Fruit fly (Drosophila melanogaster): ENCODE results near the gene MED30.

The MED30 gene

dm6 chr3L:634319-635015 is 19.4 kb downstream of the MED30 start (continued):
- peak; percentile 94 for TF ChIP-seq Awh (GFP tag; IDR thresholded peaks at IDR 0.05)
- peak; percentile 64; the same call in 1 of the 2 replicates for TF ChIP-seq gsb (GFP tag; IDR thresholded peaks at IDR 0.05)
- TF ChIP-seq GATAe (GFP tag; conservative IDR thresholded peaks at IDR 0.05): no peak
- TF ChIP-seq zfh1 (GFP tag; IDR thresholded peaks at IDR 0.05): peak; percentile 95
- TF ChIP-seq CG6175 (GFP tag; IDR thresholded peaks at IDR 0.05): peak; percentile 75; the same call in 2 of the 3 replicates
- TF ChIP-seq Adf1 (GFP tag; IDR thresholded peaks at IDR 0.05): peak; percentile 7; the same call in 1 of the 2 replicates
- TF ChIP-seq Nf-YC (tag; optimal IDR thresholded peaks at IDR 0.05): peak; percentile 26
- peak; percentile 91 for TF ChIP-seq stc (GFP tag; IDR thresholded peaks at IDR 0.05)
- peak; percentile 94 for TF ChIP-seq gsb-n (tag; optimal IDR thresholded peaks at IDR 0.05)
- TF ChIP-seq pnt (GFP tag; optimal IDR thresholded peaks at IDR 0.05): peak; percentile 94
- peak; percentile 57 for TF ChIP-seq Jarid2 (GFP tag; optimal IDR thresholded peaks at IDR 0.05)
- TF ChIP-seq CG12071 (GFP tag; optimal IDR thresholded peaks at IDR 0.05): peak; percentile 84
- TF ChIP-seq peb (GFP tag; IDR thresholded peaks at IDR 0.05): peak; percentile 85
- TF ChIP-seq esg (GFP tag; conservative IDR thresholded peaks at IDR 0.05): peak; percentile 88
- TF ChIP-seq sr (GFP tag; IDR thresholded peaks at IDR 0.05): peak; percentile 87
- peak; percentile 84 for TF ChIP-seq CG11093 (GFP tag; IDR thresholded peaks at IDR 0.05)
- TF ChIP-seq CG9609 (GFP tag; optimal IDR thresholded peaks at IDR 0.05): peak; percentile 95
- peak; percentile 81 for TF ChIP-seq CG4282 (GFP tag; optimal IDR thresholded peaks at IDR 0.05)
- TF ChIP-seq Gug (GFP tag; IDR thresholded peaks at IDR 0.05): peak; percentile 85
- peak; percentile 91 for TF ChIP-seq NC2β (GFP tag; optimal IDR thresholded peaks at IDR 0.05)
- peak; percentile 82 for TF ChIP-seq Mad (GFP tag; optimal IDR thresholded peaks at IDR 0.05)
- TF ChIP-seq HLHmδ (GFP tag; optimal IDR thresholded peaks at IDR 0.05): no peak
- TF ChIP-seq dpn (GFP tag; optimal IDR thresholded peaks at IDR 0.05): peak; percentile 92
- TF ChIP-seq abd-A (tag; optimal IDR thresholded peaks at IDR 0.05): no peak
- TF ChIP-seq CG2875 (GFP tag; optimal IDR thresholded peaks at IDR 0.05): peak; percentile 90
- TF ChIP-seq CG13624 (GFP tag; optimal IDR thresholded peaks at IDR 0.05): peak; percentile 82
- TF ChIP-seq pb (GFP tag; optimal IDR thresholded peaks at IDR 0.05): peak; percentile 87
- TF ChIP-seq dimm (GFP tag; IDR thresholded peaks at IDR 0.05): peak; percentile 83
- TF ChIP-seq fd3F (GFP tag; optimal IDR thresholded peaks at IDR 0.05): peak; percentile 66
- TF ChIP-seq CG17802 (tag; optimal IDR thresholded peaks at IDR 0.05): peak; percentile 78
- peak; percentile 68 for TF ChIP-seq CG9215 (GFP tag; IDR thresholded peaks at IDR 0.05)
- peak; percentile 92 for TF ChIP-seq CG7786 (GFP tag; optimal IDR thresholded peaks at IDR 0.05)
- TF ChIP-seq mld (GFP tag; IDR thresholded peaks at IDR 0.05; ENCODE audit: partially characterized antibody): no peak
- peak; percentile 91 for TF ChIP-seq CG2202 (tag; optimal IDR thresholded peaks at IDR 0.05)
- peak; percentile 84 for TF ChIP-seq CG9817 (tag; optimal IDR thresholded peaks at IDR 0.05)
- TF ChIP-seq CG15696 (tag; optimal IDR thresholded peaks at IDR 0.05): peak; percentile 93
- TF ChIP-seq dysf (GFP tag; IDR thresholded peaks at IDR 0.05): peak; percentile 87
- peak; percentile 58; the same call in 1 of the 2 replicates for TF ChIP-seq CG11696 (GFP tag; IDR thresholded peaks at IDR 0.05)
- TF ChIP-seq knrl (GFP tag; IDR thresholded peaks at IDR 0.05; ENCODE audit: partially characterized antibody): no peak; the same call in 2 of the 3 replicates
- TF ChIP-seq Optix (GFP tag; IDR thresholded peaks at IDR 0.05): peak; percentile 89
- TF ChIP-seq otp (GFP tag; IDR thresholded peaks at IDR 0.05): peak; percentile 95
- TF ChIP-seq Drgx (GFP tag; IDR thresholded peaks at IDR 0.05): peak; percentile 92
- peak; percentile 80 for TF ChIP-seq mam (GFP tag; optimal IDR thresholded peaks at IDR 0.05)
- TF ChIP-seq CG17912 (GFP tag; optimal IDR thresholded peaks at IDR 0.05): no peak
- TF ChIP-seq az2 (GFP tag; optimal IDR thresholded peaks at IDR 0.05): peak; percentile 93
- TF ChIP-seq CG8281 (tag; optimal IDR thresholded peaks at IDR 0.05): peak; percentile 74
- TF ChIP-seq kah (GFP tag; optimal IDR thresholded peaks at IDR 0.05): peak; percentile 80
- TF ChIP-seq CG17568 (GFP tag; optimal IDR thresholded peaks at IDR 0.05): peak; percentile 86
- peak; percentile 25 for TF ChIP-seq D19B (GFP tag; optimal IDR thresholded peaks at IDR 0.05)
- peak; percentile 90 for TF ChIP-seq CG3407 (GFP tag; optimal IDR thresholded peaks at IDR 0.05)

Measured in whole organism, embryonic.